Worm (Caenorhabditis elegans): Measurements from ENCODE around the gene Y73F4A.2.

- no peak for TF ChIP-seq ama-1 (optimal IDR thresholded peaks at IDR 0.05)
- no peak for TF ChIP-seq unc-39 (tag; optimal IDR thresholded peaks at IDR 0.05)
- TF ChIP-seq ztf-11 (tag; optimal IDR thresholded peaks at IDR 0.05), result no peak
- no peak for TF ChIP-seq aly-2 (tag; optimal IDR thresholded peaks at IDR 0.05)
- no peak for TF ChIP-seq zag-1 (tag; optimal IDR thresholded peaks at IDR 0.05)
- no peak for TF ChIP-seq pha-4 (tag; optimal IDR thresholded peaks at IDR 0.05)
- TF ChIP-seq egl-27 (tag; optimal IDR thresholded peaks at IDR 0.05), result no peak
- no peak for TF ChIP-seq elt-2 (tag; optimal IDR thresholded peaks at IDR 0.05)
- TF ChIP-seq elt-3 (tag; optimal IDR thresholded peaks at IDR 0.05), result no peak
- TF ChIP-seq nhr-12 (tag; optimal IDR thresholded peaks at IDR 0.05), result no peak
Observed at ce11 chrIV:9069703-9070102, 26.6 kb upstream of the Y73F4A.2 start, which contains the start of gene nhr-11.

Measured in whole organism, L3 larva.